Worm (Caenorhabditis elegans) whole organism, midembryonic: Measurements from ENCODE around the gene ZK488.5.

Source experiments
- T22C8.4 ChIP-seq: fragments of 200-800 bp; sonication (Bioruptor generic); IDR thresholded peaks from 2 replicates; pipeline ENCODE4 v1.3.6; 2022; ENCODE audit warnings: missing genetic modification characterization, missing compliant biosample characterization
- cog-1 ChIP-seq: sonication (generic microtip); optimal IDR thresholded peaks from 2 replicates; lab custom pipeline; 2016; ENCODE audit warnings: missing genetic modification characterization, missing compliant biosample characterization
- flt-1 ChIP-seq: fragments of 200-800 bp; sonication (Bioruptor generic); IDR thresholded peaks from 2 replicates; pipeline ENCODE4 v1.3.6; 2022; ENCODE audit warnings: missing genetic modification characterization, missing compliant biosample characterization
- klf-2 ChIP-seq: fragments of 200-800 bp; sonication (Bioruptor generic); conservative IDR thresholded peaks from 2 replicates; pipeline ENCODE4 v1.3.6; 2022; ENCODE audit warnings: missing genetic modification reagents, missing genetic modification characterization, missing compliant biosample characterization
- med-1 ChIP-seq: sonication (generic microtip); optimal IDR thresholded peaks from 2 replicates; lab custom pipeline; 2017; ENCODE audit warnings: missing genetic modification characterization, mild to moderate bottlenecking, missing compliant biosample characterization, antibody characterized with exemption, missing genetic modification reagents; ENCODE audit not compliant: insufficient read depth
- ref-1 ChIP-seq: fragments of 200-800 bp; sonication (Bioruptor generic); conservative IDR thresholded peaks from 2 replicates; pipeline ENCODE4 v1.3.6; 2022; ENCODE audit warnings: missing genetic modification reagents, missing genetic modification characterization, missing compliant biosample characterization
- tab-1 ChIP-seq: fragments of 200-800 bp; sonication (Bioruptor generic); IDR thresholded peaks from 2 replicates; pipeline ENCODE4 v1.3.6; 2022; ENCODE audit warnings: missing genetic modification characterization, missing compliant biosample characterization
- ztf-23 ChIP-seq: fragments of 200-800 bp; sonication (Bioruptor generic); IDR thresholded peaks from 2 replicates; pipeline ENCODE4 v1.3.6; 2022; ENCODE audit warnings: missing genetic modification reagents, missing genetic modification characterization, missing compliant biosample characterization
- ztf-29 ChIP-seq: fragments of 200-800 bp; sonication (Bioruptor generic); IDR thresholded peaks from 2 replicates; pipeline ENCODE4 v1.3.6; 2022; ENCODE audit warnings: missing genetic modification reagents, missing genetic modification characterization, missing compliant biosample characterization

The ZK488.5 gene

ce11 chrV:578977-579376 lies 14.1 kb upstream of the ZK488.5 start, which contains the start of gene K06H6.4:
TSS of gene K06H6.4 (plus strand) at chrV:579277.
- TF ChIP-seq ztf-23 (GFP tag; lab: Robert Waterston, UW) (no peak), tab-1 (GFP tag; lab: Robert Waterston, UW) (no peak), klf-2 (GFP tag; lab: Robert Waterston, UW) (no peak), ref-1 (GFP tag; lab: Robert Waterston, UW) (no peak), ztf-29 (no peak), T22C8.4 (GFP tag; lab: Robert Waterston, UW) (no peak), med-1 (GFP tag; lab: Kevin White, UChicago) (no peak), flt-1 (GFP tag; lab: Robert Waterston, UW) (no peak), cog-1 (tag; lab: Kevin White, UChicago) (no peak)

- TF ChIP-seq T22C8.4 (GFP tag; lab: Robert Waterston, UW) = no peak
- TF ChIP-seq klf-2 (GFP tag; lab: Robert Waterston, UW) = no peak
- no peak for TF ChIP-seq ref-1 (GFP tag; lab: Robert Waterston, UW)
- TF ChIP-seq ztf-23 (GFP tag; lab: Robert Waterston, UW) = no peak
- no peak for TF ChIP-seq flt-1 (GFP tag; lab: Robert Waterston, UW)
- TF ChIP-seq med-1 (GFP tag; lab: Kevin White, UChicago) = no peak
- TF ChIP-seq ztf-29 = no peak
- no peak for TF ChIP-seq tab-1 (GFP tag; lab: Robert Waterston, UW)
- TF ChIP-seq cog-1 (tag; lab: Kevin White, UChicago) = no peak
These were observed 11.4 kb upstream of the ZK488.5 start, which contains the start of gene nstp-7 for ce11 chrV:581616-582015. TSS of gene nstp-7 (plus strand) at chrV:581916.

- TF ChIP-seq ref-1 (GFP tag; lab: Robert Waterston, UW) (no peak), T22C8.4 (GFP tag; lab: Robert Waterston, UW) (no peak), ztf-29 (no peak), cog-1 (tag; lab: Kevin White, UChicago) (no peak), med-1 (GFP tag; lab: Kevin White, UChicago) (no peak), klf-2 (GFP tag; lab: Robert Waterston, UW) (no peak)
These were observed 7.6 kb upstream of the ZK488.5 start, which contains the start of gene K06H6.2 for ce11 chrV:585472-585871. TSS of gene K06H6.2 (plus strand) at chrV:585772.

ce11 chrV:587818-588217 lies 5.2 kb upstream of the ZK488.5 start, which contains the start of gene K06H6.1:
TSS of gene K06H6.1 (plus strand) at chrV:588118.
- TF ChIP-seq med-1 (GFP tag; lab: Kevin White, UChicago) (no peak), cog-1 (tag; lab: Kevin White, UChicago) (no peak), tab-1 (GFP tag; lab: Robert Waterston, UW) (no peak), klf-2 (GFP tag; lab: Robert Waterston, UW) (no peak), T22C8.4 (GFP tag; lab: Robert Waterston, UW) (no peak), ref-1 (GFP tag; lab: Robert Waterston, UW) (no peak), ztf-29 (no peak), flt-1 (GFP tag; lab: Robert Waterston, UW) (no peak)

ce11 chrV:590182-590581 lies 2.9 kb upstream of the ZK488.5 start, which contains the start of gene ZK488.6:
TSS of gene ZK488.6 (plus strand) at chrV:590482.
- no peak for TF ChIP-seq T22C8.4 (GFP tag; lab: Robert Waterston, UW)
- no peak for TF ChIP-seq med-1 (GFP tag; lab: Kevin White, UChicago)
- no peak for TF ChIP-seq ztf-29
- no peak for TF ChIP-seq klf-2 (GFP tag; lab: Robert Waterston, UW)
- no peak for TF ChIP-seq ref-1 (GFP tag; lab: Robert Waterston, UW)
- no peak for TF ChIP-seq cog-1 (tag; lab: Kevin White, UChicago)
- TF ChIP-seq tab-1 (GFP tag; lab: Robert Waterston, UW) = no peak
- TF ChIP-seq flt-1 (GFP tag; lab: Robert Waterston, UW) = no peak
- no peak for TF ChIP-seq ztf-23 (GFP tag; lab: Robert Waterston, UW)

ce11 chrV:596923-597322 lies 3.9 kb downstream of the ZK488.5 start:
- TF ChIP-seq ztf-29 (no peak), cog-1 (tag; lab: Kevin White, UChicago) (no peak), flt-1 (GFP tag; lab: Robert Waterston, UW) (no peak), tab-1 (GFP tag; lab: Robert Waterston, UW) (no peak), T22C8.4 (GFP tag; lab: Robert Waterston, UW) (no peak), ref-1 (GFP tag; lab: Robert Waterston, UW) (no peak), klf-2 (GFP tag; lab: Robert Waterston, UW) (no peak)

ce11 chrV:597823-598222 lies 4.8 kb downstream of the ZK488.5 start:
- TF ChIP-seq med-1 (GFP tag; lab: Kevin White, UChicago) (no peak), cog-1 (tag; lab: Kevin White, UChicago) (no peak), ztf-29 (no peak), T22C8.4 (GFP tag; lab: Robert Waterston, UW) (no peak), ztf-23 (GFP tag; lab: Robert Waterston, UW) (no peak), flt-1 (GFP tag; lab: Robert Waterston, UW) (no peak)

ce11 chrV:598626-599025 lies 5.6 kb downstream of the ZK488.5 start:
- TF ChIP-seq T22C8.4 (GFP tag; lab: Robert Waterston, UW) (no peak), cog-1 (tag; lab: Kevin White, UChicago) (no peak), ztf-29 (no peak), ztf-23 (GFP tag; lab: Robert Waterston, UW) (no peak), flt-1 (GFP tag; lab: Robert Waterston, UW) (no peak), med-1 (GFP tag; lab: Kevin White, UChicago) (no peak), ref-1 (GFP tag; lab: Robert Waterston, UW) (no peak), tab-1 (GFP tag; lab: Robert Waterston, UW) (no peak), klf-2 (GFP tag; lab: Robert Waterston, UW) (no peak)

ce11 chrV:599783-600182 lies 6.7 kb downstream of the ZK488.5 start:
- TF ChIP-seq klf-2 (GFP tag; lab: Robert Waterston, UW) (no peak), ztf-29 (no peak), cog-1 (tag; lab: Kevin White, UChicago) (no peak), ref-1 (GFP tag; lab: Robert Waterston, UW) (no peak), flt-1 (GFP tag; lab: Robert Waterston, UW) (no peak), med-1 (GFP tag; lab: Kevin White, UChicago) (no peak), tab-1 (GFP tag; lab: Robert Waterston, UW) (no peak), ztf-23 (GFP tag; lab: Robert Waterston, UW) (no peak), T22C8.4 (GFP tag; lab: Robert Waterston, UW) (no peak)
